Worm (Caenorhabditis elegans) whole organism, mixed stage, embryonic: Measurements from ENCODE around the gene C07A12.18.

Source experiments
- M03D4.4 ChIP-seq: sonication (generic microtip); optimal IDR thresholded peaks from 2 replicates; lab custom pipeline; 2017; ENCODE audit warnings: mild to moderate bottlenecking, missing genetic modification characterization, missing compliant biosample characterization
- bed-3 ChIP-seq: fragments of 200-800 bp; sonication (Bioruptor generic); optimal IDR thresholded peaks from 3 replicates; lab custom pipeline; 2018; ENCODE audit warnings: mild to moderate bottlenecking, missing genetic modification characterization, moderate library complexity, missing compliant biosample characterization
- ceh-39 ChIP-seq: fragments of 150-350 bp; optimal IDR thresholded peaks from 2 replicates; lab custom pipeline; 2014; ENCODE audit warnings: missing biosample characterization, missing genetic modification characterization
- ceh-83 ChIP-seq: fragments of 200-800 bp; sonication (Bioruptor generic); optimal IDR thresholded peaks from 2 replicates; lab custom pipeline; 2018; ENCODE audit warnings: mild to moderate bottlenecking, missing genetic modification characterization, missing compliant biosample characterization
- ces-1 ChIP-seq: fragments of 150-350 bp; optimal IDR thresholded peaks from 2 replicates; lab custom pipeline; 2014; ENCODE audit warnings: missing biosample characterization, missing genetic modification reagents, missing genetic modification characterization
- cnd-1 ChIP-seq: fragments of 200-800 bp; sonication (Bioruptor generic); optimal IDR thresholded peaks from 2 replicates; lab custom pipeline; 2018; ENCODE audit warnings: mild to moderate bottlenecking, missing genetic modification characterization, missing compliant biosample characterization
- drap-1 ChIP-seq: fragments of 200-800 bp; sonication (Bioruptor generic); optimal IDR thresholded peaks from 3 replicates; lab custom pipeline; 2018; ENCODE audit warnings: mild to moderate bottlenecking, missing genetic modification characterization, missing compliant biosample characterization
- elt-1 ChIP-seq: sonication (generic microtip); optimal IDR thresholded peaks from 2 replicates; lab custom pipeline; 2017; ENCODE audit warnings: missing genetic modification characterization, mild to moderate bottlenecking, missing compliant biosample characterization, antibody characterized with exemption, moderate library complexity, borderline replicate concordance; ENCODE audit not compliant: insufficient read depth
- elt-3 ChIP-seq: fragments of 150-350 bp; optimal IDR thresholded peaks from 2 replicates; lab custom pipeline; 2014; ENCODE audit warnings: missing biosample characterization, missing genetic modification characterization
- flh-1 ChIP-seq: fragments of 200-800 bp; sonication (Bioruptor generic); optimal IDR thresholded peaks from 2 replicates; lab custom pipeline; 2018; ENCODE audit warnings: mild to moderate bottlenecking, missing genetic modification characterization, moderate library complexity, missing compliant biosample characterization
- ham-2 ChIP-seq: fragments of 200-800 bp; sonication (Bioruptor generic); optimal IDR thresholded peaks from 2 replicates; lab custom pipeline; 2018; ENCODE audit warnings: mild to moderate bottlenecking, missing genetic modification characterization, missing compliant biosample characterization
- lin-32 ChIP-seq: fragments of 200-800 bp; sonication (Bioruptor generic); optimal IDR thresholded peaks from 2 replicates; lab custom pipeline; 2018; ENCODE audit warnings: mild to moderate bottlenecking, missing genetic modification characterization, missing compliant biosample characterization
- lsy-2 ChIP-seq: fragments of 150-350 bp; optimal IDR thresholded peaks from 2 replicates; lab custom pipeline; 2014; ENCODE audit warnings: missing biosample characterization, missing genetic modification characterization
- mab-5 ChIP-seq: fragments of 150-350 bp; optimal IDR thresholded peaks from 2 replicates; lab custom pipeline; 2014; ENCODE audit warnings: missing biosample characterization, missing genetic modification characterization
- mep-1 ChIP-seq: fragments of 150-350 bp; optimal IDR thresholded peaks from 2 replicates; lab custom pipeline; 2017; ENCODE audit warnings: missing biosample characterization, missing genetic modification reagents, missing genetic modification characterization, inconsistent platforms
- mls-2 ChIP-seq: sonication (generic microtip); optimal IDR thresholded peaks from 2 replicates; lab custom pipeline; 2016; ENCODE audit warnings: mild to moderate bottlenecking, missing genetic modification characterization, moderate library complexity, missing compliant biosample characterization
- nhr-12 ChIP-seq: fragments of 150-350 bp; optimal IDR thresholded peaks from 2 replicates; lab custom pipeline; 2014; ENCODE audit warnings: missing biosample characterization, missing genetic modification characterization
- nhr-2 ChIP-seq: fragments of 150-350 bp; optimal IDR thresholded peaks from 2 replicates; lab custom pipeline; 2014; ENCODE audit warnings: missing biosample characterization, missing genetic modification characterization
- nhr-237 ChIP-seq: fragments of 150-350 bp; optimal IDR thresholded peaks from 2 replicates; lab custom pipeline; 2014; ENCODE audit warnings: missing biosample characterization, missing genetic modification characterization
- nhr-28 ChIP-seq: fragments of 150-350 bp; optimal IDR thresholded peaks from 2 replicates; lab custom pipeline; 2014; ENCODE audit warnings: missing biosample characterization, missing genetic modification characterization
- nhr-76 ChIP-seq: sonication (generic microtip); optimal IDR thresholded peaks from 2 replicates; lab custom pipeline; 2017; ENCODE audit warnings: missing biosample characterization, missing genetic modification characterization
- pha-4 ChIP-seq: fragments of 150-350 bp; optimal IDR thresholded peaks from 2 replicates; lab custom pipeline; 2018; ENCODE audit warnings: missing biosample characterization, missing genetic modification reagents, missing genetic modification characterization
- sptf-1 ChIP-seq: sonication (generic microtip); optimal IDR thresholded peaks from 2 replicates; lab custom pipeline; 2017; ENCODE audit warnings: mild to moderate bottlenecking, missing genetic modification characterization, moderate library complexity, missing compliant biosample characterization
- unc-120 ChIP-seq: sonication (generic microtip); optimal IDR thresholded peaks from 2 replicates; lab custom pipeline; 2017; ENCODE audit warnings: missing genetic modification characterization, missing compliant biosample characterization; ENCODE audit not compliant: poor library complexity, severe bottlenecking
- unc-39 ChIP-seq: fragments of 150-350 bp; optimal IDR thresholded peaks from 2 replicates; lab custom pipeline; 2014; ENCODE audit warnings: missing biosample characterization, missing genetic modification characterization
- unc-62 ChIP-seq: fragments of 150-350 bp; optimal IDR thresholded peaks from 2 replicates; lab custom pipeline; 2014; ENCODE audit warnings: missing biosample characterization, missing genetic modification reagents, missing genetic modification characterization
- zip-8 ChIP-seq: fragments of 150-350 bp; optimal IDR thresholded peaks from 2 replicates; lab custom pipeline; 2014; ENCODE audit warnings: missing biosample characterization, missing genetic modification characterization

C07A12.18 gene

DNA sequence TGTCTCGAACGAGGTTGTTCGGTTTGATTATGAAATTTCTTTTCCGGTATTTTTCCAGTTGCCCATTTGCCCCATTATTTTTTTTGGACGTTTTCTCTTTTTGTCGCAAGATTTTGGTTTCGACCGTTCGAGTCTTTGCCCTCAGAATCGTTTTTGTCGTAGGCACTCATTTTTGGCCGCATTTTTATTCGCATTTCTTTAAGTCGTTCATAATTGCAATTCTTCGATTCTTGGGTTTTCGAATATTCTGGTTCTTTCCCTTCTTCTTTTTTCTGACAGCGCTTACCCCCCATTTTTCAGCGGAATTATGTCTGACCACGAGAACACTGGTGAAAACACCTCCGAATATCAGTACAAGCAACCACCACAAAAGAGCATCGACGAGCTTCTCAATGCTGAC lies 41.5 kb downstream of the C07A12.18 start, which contains the start of gene rhi-1:
rhi-1 (plus strand) TSS at position 301 of the 400 bp plus-strand sequence.
- TF ChIP-seq mls-2 (tag; lab: Kevin White, UChicago) (no peak), unc-120 (no peak), lsy-2 (tag; lab: Kevin White, UChicago) (no peak), zip-8 (tag; lab: Kevin White, UChicago) (no peak), flh-1 (GFP tag; lab: Kevin White, UChicago) (no peak)

- no peak for TF ChIP-seq zip-8 (tag; lab: Kevin White, UChicago)
- TF ChIP-seq unc-62, result no peak
Measured at ce11 chrX:4507122-4507681, 42.5 kb downstream of the C07A12.18 start.

ce11 chrX:4504108-4504668 lies 45.5 kb downstream of the C07A12.18 start, which contains the start of gene dgk-2:
dgk-2 (minus strand) TSS chrX:4504388.
- TF ChIP-seq unc-39 (no peak), ces-1 (GFP tag; lab: Kevin White, UChicago) (peak; percentile 70), mls-2 (tag; lab: Kevin White, UChicago) (peak; percentile 9), sptf-1 (tag; lab: Kevin White, UChicago) (peak; percentile 41), ceh-83 (no peak)

- no peak for TF ChIP-seq elt-3 (tag; lab: Kevin White, UChicago)
- TF ChIP-seq ham-2 (GFP tag; lab: Kevin White, UChicago), result no peak
- TF ChIP-seq ceh-39, result peak; percentile 39
- no peak for TF ChIP-seq sptf-1 (tag; lab: Kevin White, UChicago)
- no peak for TF ChIP-seq lin-32 (GFP tag; lab: Kevin White, UChicago)
- TF ChIP-seq nhr-76 (tag; lab: Kevin White, UChicago), result no peak
- peak; percentile 1 for TF ChIP-seq pha-4
- no peak for TF ChIP-seq nhr-237 (tag; lab: Kevin White, UChicago)
- TF ChIP-seq zip-8 (tag; lab: Kevin White, UChicago), result no peak
- no peak for TF ChIP-seq unc-39
- TF ChIP-seq nhr-2 (tag; lab: Kevin White, UChicago), result peak; percentile 26
- TF ChIP-seq mep-1 (tag; lab: Kevin White, UChicago), result no peak
Measured at ce11 chrX:4503259-4503658, 46.4 kb downstream of the C07A12.18 start.

ce11 chrX:4502039-4502438 lies 47.7 kb downstream of the C07A12.18 start:
- no peak for TF ChIP-seq ceh-83
- no peak for TF ChIP-seq nhr-237 (tag; lab: Kevin White, UChicago)
- TF ChIP-seq sptf-1 (tag; lab: Kevin White, UChicago), result no peak
- TF ChIP-seq M03D4.4, result no peak
- TF ChIP-seq nhr-12 (tag; lab: Kevin White, UChicago), result no peak
- TF ChIP-seq bed-3 (GFP tag; lab: Kevin White, UChicago), result no peak
- TF ChIP-seq nhr-28 (tag; lab: Kevin White, UChicago), result no peak
- no peak for TF ChIP-seq nhr-2 (tag; lab: Kevin White, UChicago)
- TF ChIP-seq ham-2 (GFP tag; lab: Kevin White, UChicago), result no peak
- TF ChIP-seq unc-39, result no peak
- TF ChIP-seq zip-8 (tag; lab: Kevin White, UChicago), result no peak
- TF ChIP-seq pha-4, result no peak
- no peak for TF ChIP-seq nhr-76 (tag; lab: Kevin White, UChicago)
- TF ChIP-seq drap-1 (GFP tag; lab: Kevin White, UChicago), result no peak
- no peak for TF ChIP-seq elt-3 (tag; lab: Kevin White, UChicago)
- TF ChIP-seq flh-1 (GFP tag; lab: Kevin White, UChicago), result no peak
- no peak for TF ChIP-seq unc-62
- TF ChIP-seq ces-1 (GFP tag; lab: Kevin White, UChicago), result no peak
- TF ChIP-seq mab-5 (tag; lab: Kevin White, UChicago), result no peak

ce11 chrX:4500499-4500898 lies 49.2 kb downstream of the C07A12.18 start:
- TF ChIP-seq lsy-2 (tag; lab: Kevin White, UChicago), result no peak
- TF ChIP-seq zip-8 (tag; lab: Kevin White, UChicago), result no peak
- TF ChIP-seq ham-2 (GFP tag; lab: Kevin White, UChicago), result no peak
- TF ChIP-seq bed-3 (GFP tag; lab: Kevin White, UChicago), result no peak
- TF ChIP-seq unc-120, result no peak
- TF ChIP-seq drap-1 (GFP tag; lab: Kevin White, UChicago), result no peak
- TF ChIP-seq elt-1 (tag; lab: Kevin White, UChicago), result no peak
- no peak for TF ChIP-seq nhr-237 (tag; lab: Kevin White, UChicago)
- no peak for TF ChIP-seq elt-3 (tag; lab: Kevin White, UChicago)
- TF ChIP-seq sptf-1 (tag; lab: Kevin White, UChicago), result no peak
- TF ChIP-seq pha-4, result no peak
- TF ChIP-seq cnd-1 (tag; lab: Kevin White, UChicago), result no peak
- TF ChIP-seq mab-5 (tag; lab: Kevin White, UChicago), result no peak
- no peak for TF ChIP-seq nhr-2 (tag; lab: Kevin White, UChicago)
- TF ChIP-seq nhr-28 (tag; lab: Kevin White, UChicago), result no peak
- no peak for TF ChIP-seq M03D4.4
- no peak for TF ChIP-seq unc-39
- no peak for TF ChIP-seq ceh-83
- TF ChIP-seq mls-2 (tag; lab: Kevin White, UChicago), result no peak
